Fruit fly (Drosophila melanogaster) whole organism, pupa: ENCODE data around the gene Mhcl.

Source experiments
- CG12605 ChIP-seq: fragments of 200-800 bp; sonication (Bioruptor generic); IDR thresholded peaks from 2 replicates; pipeline ENCODE4 v1.3.6; 2022; ENCODE audit warnings: missing biosample characterization, missing genetic modification characterization
- CG13204 ChIP-seq: fragments of 200-800 bp; sonication (Bioruptor generic); optimal IDR thresholded peaks from 2 replicates; lab custom pipeline; 2018; ENCODE audit warnings: missing biosample characterization, mild to moderate bottlenecking, missing genetic modification characterization, moderate library complexity
- CG14655 ChIP-seq: fragments of 200-800 bp; sonication (Bioruptor generic); optimal IDR thresholded peaks from 3 replicates; lab custom pipeline; 2017; ENCODE audit warnings: mild to moderate bottlenecking, missing biosample characterization, missing genetic modification reagents, missing genetic modification characterization
- CG17806 ChIP-seq: fragments of 200-800 bp; sonication (Bioruptor generic); optimal IDR thresholded peaks from 2 replicates; lab custom pipeline; 2018; ENCODE audit warnings: missing biosample characterization, mild to moderate bottlenecking, missing genetic modification characterization, moderate library complexity
- CG4496 ChIP-seq: fragments of 200-800 bp; sonication (Bioruptor generic); IDR thresholded peaks from 3 replicates; pipeline ENCODE4 v1.3.6; 2022; ENCODE audit warnings: missing biosample characterization, missing genetic modification characterization
- CG8301 ChIP-seq: fragments of 200-800 bp; sonication (Bioruptor generic); optimal IDR thresholded peaks from 2 replicates; lab custom pipeline; 2018; ENCODE audit warnings: missing biosample characterization, mild to moderate bottlenecking, missing genetic modification characterization
- CG9948 ChIP-seq: fragments of 200-800 bp; sonication (Bioruptor generic); optimal IDR thresholded peaks from 2 replicates; lab custom pipeline; 2018; ENCODE audit warnings: missing biosample characterization, mild to moderate bottlenecking, missing genetic modification characterization, moderate library complexity
- D1 ChIP-seq: fragments of 200-800 bp; sonication (Bioruptor generic); optimal IDR thresholded peaks from 2 replicates; lab custom pipeline; 2018; ENCODE audit warnings: missing biosample characterization, mild to moderate bottlenecking, missing genetic modification characterization, moderate library complexity
- Pif1A ChIP-seq: fragments of 200-800 bp; sonication (Bioruptor generic); optimal IDR thresholded peaks from 3 replicates; lab custom pipeline; 2016; ENCODE audit warnings: missing biosample characterization, missing genetic modification characterization
- Snoo ChIP-seq: fragments of 200-800 bp; sonication (Bioruptor generic); optimal IDR thresholded peaks from 3 replicates; lab custom pipeline; 2017; ENCODE audit warnings: missing biosample characterization, mild to moderate bottlenecking, missing genetic modification characterization, inconsistent platforms
- fd96Ca ChIP-seq: fragments of 200-800 bp; sonication (Bioruptor generic); IDR thresholded peaks from 3 replicates; pipeline ENCODE4 v1.3.6; 2022; ENCODE audit warnings: missing biosample characterization, missing genetic modification characterization

Mhcl gene

DNA sequence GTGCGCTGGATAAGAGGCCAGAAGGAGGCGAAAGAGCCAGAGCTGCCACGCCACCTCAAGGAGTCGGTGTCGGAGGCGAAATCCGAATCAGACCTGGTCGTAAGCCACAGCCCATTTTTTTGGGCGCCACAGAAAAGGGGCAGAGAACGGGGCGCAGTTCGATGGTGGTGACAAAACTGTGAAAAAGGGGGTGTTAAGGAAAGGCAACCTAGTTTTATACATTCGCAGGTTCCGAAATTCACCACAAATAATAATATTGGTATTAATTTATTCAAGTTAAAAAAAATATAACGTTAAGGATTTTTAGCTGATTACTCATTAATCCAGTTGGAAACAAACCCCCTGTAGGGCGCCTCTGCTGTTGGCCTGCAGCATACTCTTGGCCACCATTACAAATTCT, 74.9 kb downstream of the Mhcl start:
- no peak for TF ChIP-seq CG17806 (tag; lab: Kevin White, UChicago)
- TF ChIP-seq CG12605 (GFP tag; lab: Robert Waterston, UW) = no peak
- no peak for TF ChIP-seq fd96Ca
- peak; percentile 21 for TF ChIP-seq CG14655 (GFP tag; lab: Kevin White, UChicago)
- TF ChIP-seq Snoo (tag; lab: Kevin White, UChicago) = no peak
- TF ChIP-seq D1 (tag; lab: Kevin White, UChicago) = no peak
- no peak for TF ChIP-seq Pif1A

DNA sequence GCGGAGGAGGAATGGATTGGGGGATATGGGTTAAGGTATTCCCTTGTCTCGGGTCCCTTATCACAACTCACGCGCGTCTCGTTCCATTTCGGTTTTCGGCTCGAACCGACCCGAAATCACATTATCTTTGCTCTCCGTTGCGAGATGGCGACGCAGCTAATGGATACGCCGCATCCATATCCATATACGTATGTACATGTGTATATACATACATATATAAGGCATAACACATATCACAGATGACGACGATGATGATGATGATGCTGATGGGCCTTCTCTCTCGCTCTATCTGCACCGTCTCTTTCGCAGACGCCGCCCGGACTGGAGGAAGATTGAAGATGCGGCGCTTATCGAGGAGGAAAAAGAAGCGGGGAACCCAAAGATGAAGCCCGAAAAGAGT, 76.6 kb downstream of the Mhcl start:
- TF ChIP-seq CG4496 (GFP tag; lab: Robert Waterston, UW) = no peak
- no peak for TF ChIP-seq CG9948 (tag; lab: Kevin White, UChicago)
- no peak for TF ChIP-seq CG8301
- TF ChIP-seq CG13204 = no peak
